Worm (Caenorhabditis elegans) whole organism, L3 larva: ENCODE measurements around the gene rad-54.B.

Experiments used
- R02D3.7 ChIP-seq: fragments of 150-350 bp; optimal IDR thresholded peaks from 2 replicates; lab custom pipeline; 2014; ENCODE audit warnings: missing biosample characterization, missing genetic modification characterization
- lin-15B ChIP-seq: fragments of 150-350 bp; optimal IDR thresholded peaks from 2 replicates; lab custom pipeline; 2014; ENCODE audit warnings: missing biosample characterization, missing genetic modification characterization
- tbx-2 ChIP-seq: sonication (generic microtip); optimal IDR thresholded peaks from 2 replicates; lab custom pipeline; 2016; ENCODE audit warnings: mild to moderate bottlenecking, missing genetic modification characterization, missing compliant biosample characterization

DNA sequence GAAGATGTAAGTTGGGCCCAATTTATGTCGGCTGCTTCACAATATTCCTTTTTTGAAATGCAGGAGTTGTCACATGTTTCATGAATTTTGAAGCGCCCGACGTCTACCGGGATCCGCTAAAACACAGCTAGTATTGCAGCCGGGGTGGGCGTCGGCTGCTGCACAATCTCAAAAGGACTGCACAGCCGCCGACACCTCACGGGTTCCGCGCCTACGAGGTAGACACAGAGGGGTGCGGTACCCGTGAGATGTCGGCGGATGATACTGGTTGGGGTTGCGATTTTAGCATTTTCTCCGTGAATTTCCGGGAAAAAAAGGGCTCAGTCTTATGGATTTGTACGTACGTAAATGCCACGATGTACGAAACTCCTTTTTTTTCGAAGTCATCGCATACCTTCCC, 27.9 kb upstream of the rad-54.B start:
- TF ChIP-seq R02D3.7 (tag; lab: Kevin White, UChicago): no peak
- TF ChIP-seq tbx-2 (tag; lab: Kevin White, UChicago): no peak
- TF ChIP-seq lin-15B (tag; lab: Kevin White, UChicago): no peak
